Worm (Caenorhabditis elegans) whole organism, L2 larva: ENCODE data around the gene unc-78.

ENCODE experiments used
- C34F6.9 ChIP-seq: fragments of 150-350 bp; optimal IDR thresholded peaks from 2 replicates; lab custom pipeline; 2014; ENCODE audit warnings: missing biosample characterization, missing genetic modification characterization
- F13H6.1 ChIP-seq: sonication (generic microtip); optimal IDR thresholded peaks from 2 replicates; lab custom pipeline; 2016; ENCODE audit warnings: missing genetic modification characterization, missing compliant biosample characterization
- R02D3.7 ChIP-seq: fragments of 150-350 bp; optimal IDR thresholded peaks from 2 replicates; lab custom pipeline; 2014; ENCODE audit warnings: missing biosample characterization, missing genetic modification characterization
- Y55F3AM.14 ChIP-seq: fragments of 200-800 bp; sonication (Bioruptor generic); optimal IDR thresholded peaks from 2 replicates; lab custom pipeline; 2018; ENCODE audit warnings: mild to moderate bottlenecking, missing genetic modification characterization, missing compliant biosample characterization
- ZK546.5 ChIP-seq: sonication (generic microtip); optimal IDR thresholded peaks from 2 replicates; lab custom pipeline; 2017; ENCODE audit warnings: missing biosample characterization, missing genetic modification characterization
- alr-1 ChIP-seq: fragments of 150-350 bp; optimal IDR thresholded peaks from 2 replicates; lab custom pipeline; 2014; ENCODE audit warnings: missing biosample characterization, missing genetic modification characterization
- aly-2 ChIP-seq: fragments of 150-350 bp; optimal IDR thresholded peaks from 2 replicates; lab custom pipeline; 2014; ENCODE audit warnings: missing biosample characterization, missing genetic modification characterization
- ama-1 ChIP-seq: fragments of 150-350 bp; optimal IDR thresholded peaks from 2 replicates; lab custom pipeline; 2018; ENCODE audit warnings: inconsistent platforms
- blmp-1 ChIP-seq: sonication (generic microtip); optimal IDR thresholded peaks from 2 replicates; lab custom pipeline; 2017; ENCODE audit warnings: missing genetic modification characterization, mild to moderate bottlenecking, missing compliant biosample characterization, antibody characterized with exemption, moderate library complexity; ENCODE audit not compliant: insufficient read depth
- ceh-16 ChIP-seq: fragments of 150-350 bp; optimal IDR thresholded peaks from 2 replicates; lab custom pipeline; 2014; ENCODE audit warnings: missing biosample characterization, missing genetic modification characterization
- ceh-82 ChIP-seq: fragments of 150-350 bp; optimal IDR thresholded peaks from 2 replicates; lab custom pipeline; 2014; ENCODE audit warnings: missing biosample characterization, missing genetic modification characterization
- crh-2 ChIP-seq: sonication (generic microtip); optimal IDR thresholded peaks from 2 replicates; lab custom pipeline; 2017; ENCODE audit warnings: missing biosample characterization, missing genetic modification characterization
- dmd-4 ChIP-seq: sonication (generic microtip); optimal IDR thresholded peaks from 2 replicates; lab custom pipeline; 2017; ENCODE audit warnings: missing biosample characterization, missing genetic modification characterization
- egl-27 ChIP-seq: sonication (generic microtip); optimal IDR thresholded peaks from 3 replicates; lab custom pipeline; 2017; ENCODE audit warnings: missing biosample characterization, missing genetic modification reagents, missing genetic modification characterization
- elt-1 ChIP-seq: fragments of 150-350 bp; optimal IDR thresholded peaks from 2 replicates; lab custom pipeline; 2014; ENCODE audit warnings: missing biosample characterization, missing genetic modification characterization
- elt-3 ChIP-seq: sonication (generic microtip); optimal IDR thresholded peaks from 2 replicates; lab custom pipeline; 2017; ENCODE audit warnings: missing biosample characterization, missing genetic modification characterization
- fos-1 ChIP-seq: fragments of 150-350 bp; optimal IDR thresholded peaks from 2 replicates; lab custom pipeline; 2014; ENCODE audit warnings: missing biosample characterization, missing genetic modification characterization
- gmeb-1 ChIP-seq: fragments of 150-350 bp; optimal IDR thresholded peaks from 2 replicates; lab custom pipeline; 2014; ENCODE audit warnings: missing biosample characterization, missing genetic modification characterization
- lin-11 ChIP-seq: fragments of 150-350 bp; sonication (generic microtip); optimal IDR thresholded peaks from 2 replicates; lab custom pipeline; 2014; ENCODE audit warnings: missing biosample characterization, missing genetic modification characterization, inconsistent platforms, mixed read lengths
- lin-13 ChIP-seq: fragments of 150-350 bp; optimal IDR thresholded peaks from 2 replicates; lab custom pipeline; 2014; ENCODE audit warnings: missing biosample characterization, missing genetic modification reagents, missing genetic modification characterization
- lin-39 ChIP-seq: fragments of 150-350 bp; optimal IDR thresholded peaks from 2 replicates; lab custom pipeline; 2014; ENCODE audit warnings: missing biosample characterization, missing genetic modification reagents, missing genetic modification characterization
- lsy-2 ChIP-seq, 2 experiments: fragments of 150-350 bp in 1 of 2; sonication (generic microtip) in 1 of 2; optimal IDR thresholded peaks; 2 replicates each; lab custom pipeline; 2014 to 2017; ENCODE audit warnings: missing biosample characterization in 2 of 2, missing genetic modification characterization in 2 of 2
- mab-5 ChIP-seq: fragments of 150-350 bp; optimal IDR thresholded peaks from 2 replicates; lab custom pipeline; 2014; ENCODE audit warnings: missing biosample characterization, missing genetic modification characterization
- mbf-1 ChIP-seq: sonication (generic microtip); optimal IDR thresholded peaks from 2 replicates; lab custom pipeline; 2017; ENCODE audit warnings: missing biosample characterization, missing genetic modification characterization
- mdl-1 ChIP-seq, 2 experiments: fragments of 150-350 bp in 1 of 2; sonication (generic microtip) in 1 of 2; optimal IDR thresholded peaks; 2 replicates each; lab custom pipeline; 2017; ENCODE audit warnings: missing biosample characterization in 2 of 2, missing genetic modification characterization in 2 of 2
- nhr-10 ChIP-seq: sonication (generic microtip); optimal IDR thresholded peaks from 2 replicates; lab custom pipeline; 2017; ENCODE audit warnings: missing biosample characterization, missing genetic modification characterization
- nhr-11 ChIP-seq: fragments of 150-350 bp; optimal IDR thresholded peaks from 2 replicates; lab custom pipeline; 2014; ENCODE audit warnings: missing biosample characterization, missing genetic modification characterization
- nhr-12 ChIP-seq: fragments of 150-350 bp; optimal IDR thresholded peaks from 2 replicates; lab custom pipeline; 2014; ENCODE audit warnings: missing biosample characterization, missing genetic modification characterization
- nhr-129 ChIP-seq: fragments of 150-350 bp; optimal IDR thresholded peaks from 2 replicates; lab custom pipeline; 2014; ENCODE audit warnings: missing biosample characterization, missing genetic modification characterization
- nhr-21 ChIP-seq: fragments of 150-350 bp; optimal IDR thresholded peaks from 2 replicates; lab custom pipeline; 2014; ENCODE audit warnings: missing biosample characterization, missing genetic modification characterization
- nhr-23 ChIP-seq: fragments of 150-350 bp; optimal IDR thresholded peaks from 2 replicates; lab custom pipeline; 2014; ENCODE audit warnings: missing biosample characterization, missing genetic modification reagents, missing genetic modification characterization
- nhr-237 ChIP-seq: fragments of 150-350 bp; optimal IDR thresholded peaks from 2 replicates; lab custom pipeline; 2014; ENCODE audit warnings: missing biosample characterization, missing genetic modification characterization
- nhr-25 ChIP-seq: fragments of 150-350 bp; sonication (generic microtip); optimal IDR thresholded peaks from 3 replicates; lab custom pipeline; 2014; ENCODE audit warnings: missing biosample characterization, missing genetic modification characterization
- nhr-6 ChIP-seq: fragments of 150-350 bp; optimal IDR thresholded peaks from 2 replicates; lab custom pipeline; 2014; ENCODE audit warnings: missing biosample characterization, missing genetic modification characterization
- nhr-77 ChIP-seq: fragments of 150-350 bp; optimal IDR thresholded peaks from 2 replicates; lab custom pipeline; 2014; ENCODE audit warnings: missing biosample characterization, missing genetic modification characterization
- peb-1 ChIP-seq: fragments of 150-350 bp; optimal IDR thresholded peaks from 2 replicates; lab custom pipeline; 2014; ENCODE audit warnings: missing biosample characterization, missing genetic modification characterization
- sem-4 ChIP-seq: fragments of 150-350 bp; optimal IDR thresholded peaks from 2 replicates; lab custom pipeline; 2014; ENCODE audit warnings: missing biosample characterization, missing genetic modification reagents, missing genetic modification characterization
- skn-1 ChIP-seq: sonication (generic microtip); optimal IDR thresholded peaks from 2 replicates; lab custom pipeline; 2017; ENCODE audit warnings: missing biosample characterization, missing genetic modification characterization
- sma-3 ChIP-seq: sonication (generic microtip); optimal IDR thresholded peaks from 2 replicates; lab custom pipeline; 2016; ENCODE audit warnings: missing genetic modification reagents, missing genetic modification characterization, missing compliant biosample characterization
- sma-9 ChIP-seq, 2 experiments: fragments of 150-350 bp in 1 of 2; sonication (generic microtip) in 1 of 2; optimal IDR thresholded peaks; 2 replicates each; lab custom pipeline; 2014 to 2016; ENCODE audit warnings: missing genetic modification characterization in 2 of 2, mild to moderate bottlenecking in 1 of 2, missing biosample characterization in 1 of 2, missing compliant biosample characterization in 1 of 2, missing genetic modification reagents in 1 of 2, moderate library complexity in 1 of 2
- snpc-4 ChIP-seq: fragments of 150-350 bp; optimal IDR thresholded peaks from 2 replicates; lab custom pipeline; 2014; ENCODE audit warnings: missing biosample characterization, missing genetic modification characterization
- unc-39 ChIP-seq: fragments of 150-350 bp; optimal IDR thresholded peaks from 2 replicates; lab custom pipeline; 2014; ENCODE audit warnings: missing biosample characterization, missing genetic modification characterization
- unc-55 ChIP-seq: fragments of 150-350 bp; sonication (generic microtip); optimal IDR thresholded peaks from 3 replicates; lab custom pipeline; 2014; ENCODE audit warnings: missing biosample characterization, missing genetic modification reagents, missing genetic modification characterization
- unc-62 ChIP-seq: fragments of 150-350 bp; optimal IDR thresholded peaks from 2 replicates; lab custom pipeline; 2014; ENCODE audit warnings: missing biosample characterization, missing genetic modification reagents, missing genetic modification characterization
- zag-1 ChIP-seq: fragments of 150-350 bp; optimal IDR thresholded peaks from 2 replicates; lab custom pipeline; 2014; ENCODE audit warnings: missing biosample characterization, missing genetic modification characterization
- ztf-1 ChIP-seq: fragments of 200-800 bp; sonication (Bioruptor generic); conservative IDR thresholded peaks from 2 replicates; pipeline ENCODE4 v1.3.6; 2022; ENCODE audit warnings: missing genetic modification characterization, missing compliant biosample characterization
- ztf-11 ChIP-seq: sonication (generic microtip); optimal IDR thresholded peaks from 2 replicates; lab custom pipeline; 2017; ENCODE audit warnings: missing biosample characterization, missing genetic modification characterization
- ztf-4 ChIP-seq: fragments of 150-350 bp; optimal IDR thresholded peaks from 2 replicates; lab custom pipeline; 2014; ENCODE audit warnings: missing biosample characterization, missing genetic modification characterization

unc-78 gene

ce11 chrX:3375320-3375719, 36.1 kb downstream of the unc-78 start:
- TF ChIP-seq unc-55 (GFP tag; lab: Kevin White, UChicago) (peak; percentile 10), ztf-1 (no peak), unc-39 (tag; lab: Kevin White, UChicago) (no peak)

- no peak for TF ChIP-seq ztf-11
- TF ChIP-seq nhr-237 (tag; lab: Kevin White, UChicago) = no peak
- TF ChIP-seq egl-27 = no peak
- TF ChIP-seq ztf-4 = no peak
- TF ChIP-seq gmeb-1 (tag; lab: Kevin White, UChicago) = no peak
- TF ChIP-seq elt-3 (tag; lab: Kevin White, UChicago) = no peak
- TF ChIP-seq nhr-12 (tag; lab: Kevin White, UChicago) = no peak
- TF ChIP-seq lin-11 (tag; lab: Kevin White, UChicago) = no peak
- TF ChIP-seq mdl-1 (tag; optimal IDR thresholded peaks at IDR 0.05; lab: Kevin White, UChicago) = no peak
- TF ChIP-seq blmp-1 (tag; lab: Kevin White, UChicago) = no peak
- no peak for TF ChIP-seq mab-5 (tag; lab: Kevin White, UChicago)
These were observed 36.8 kb downstream of the unc-78 start, which contains the start of gene clc-3 for ce11 chrX:3374642-3375041. Gene clc-3, minus strand, starts transcription at chrX:3374742.

ce11 chrX:3371264-3371663, 40.2 kb downstream of the unc-78 start:
- TF ChIP-seq elt-3 (tag; lab: Kevin White, UChicago) (no peak), blmp-1 (tag; lab: Kevin White, UChicago) (no peak), nhr-25 (tag; lab: Kevin White, UChicago) (peak; percentile 34), elt-1 (tag; lab: Kevin White, UChicago) (no peak), zag-1 (no peak), nhr-11 (tag; lab: Kevin White, UChicago) (peak; percentile 40), nhr-77 (tag; lab: Kevin White, UChicago) (no peak), aly-2 (tag; lab: Kevin White, UChicago) (no peak), nhr-23 (no peak), dmd-4 (tag; lab: Kevin White, UChicago) (no peak), mdl-1 (tag; optimal IDR thresholded peaks at IDR 0.05; lab: Kevin White, UChicago) (peak in 1 of 2 experiments; percentile 14), peb-1 (tag; lab: Kevin White, UChicago) (no peak), skn-1 (no peak), snpc-4 (tag; lab: Kevin White, UChicago) (peak; percentile 33), sem-4 (tag; lab: Kevin White, UChicago) (peak; percentile 53), lin-11 (tag; lab: Kevin White, UChicago) (peak; percentile 7), nhr-237 (tag; lab: Kevin White, UChicago) (no peak), egl-27 (peak; percentile 34), crh-2 (peak; percentile 47), lsy-2 (tag; optimal IDR thresholded peaks at IDR 0.05; lab: Kevin White, UChicago) (peak in 1 of 2 experiments; percentile 32), unc-62 (GFP tag; lab: Kevin White, UChicago) (no peak), unc-39 (tag; lab: Kevin White, UChicago) (no peak), nhr-129 (tag; lab: Kevin White, UChicago) (peak; percentile 89), F13H6.1 (tag; lab: Kevin White, UChicago) (peak; percentile 67), mab-5 (tag; lab: Kevin White, UChicago) (peak; percentile 30), ZK546.5 (no peak), nhr-12 (tag; lab: Kevin White, UChicago) (no peak), C34F6.9 (tag; lab: Kevin White, UChicago) (peak; percentile 37), nhr-10 (no peak), ztf-1 (no peak), ztf-4 (no peak), ama-1 (no peak), gmeb-1 (tag; lab: Kevin White, UChicago) (peak; percentile 64), sma-3 (GFP tag; lab: Kevin White, UChicago) (peak; percentile 40), ceh-16 (tag; lab: Kevin White, UChicago) (no peak), ztf-11 (no peak), lin-13 (GFP tag; lab: Kevin White, UChicago) (peak; percentile 38), ceh-82 (no peak), lin-39 (tag; lab: Kevin White, UChicago) (no peak), alr-1 (tag; lab: Kevin White, UChicago) (no peak), fos-1 (tag; lab: Kevin White, UChicago) (peak; percentile 48), nhr-6 (tag; lab: Kevin White, UChicago) (peak; percentile 4), Y55F3AM.14 (GFP tag; lab: Kevin White, UChicago) (peak; percentile 66), unc-55 (GFP tag; lab: Kevin White, UChicago) (peak; percentile 73), nhr-21 (peak; percentile 78), mbf-1 (tag; lab: Kevin White, UChicago) (no peak), sma-9 (GFP tag; optimal IDR thresholded peaks at IDR 0.05; lab: Kevin White, UChicago) (peak; percentile 72), sma-9 (tag; optimal IDR thresholded peaks at IDR 0.05; lab: Kevin White, UChicago) (no peak), R02D3.7 (tag; lab: Kevin White, UChicago) (no peak)
